Fruit fly (Drosophila melanogaster): ENCODE results near the gene SdhD.

The SdhD gene

DNA sequence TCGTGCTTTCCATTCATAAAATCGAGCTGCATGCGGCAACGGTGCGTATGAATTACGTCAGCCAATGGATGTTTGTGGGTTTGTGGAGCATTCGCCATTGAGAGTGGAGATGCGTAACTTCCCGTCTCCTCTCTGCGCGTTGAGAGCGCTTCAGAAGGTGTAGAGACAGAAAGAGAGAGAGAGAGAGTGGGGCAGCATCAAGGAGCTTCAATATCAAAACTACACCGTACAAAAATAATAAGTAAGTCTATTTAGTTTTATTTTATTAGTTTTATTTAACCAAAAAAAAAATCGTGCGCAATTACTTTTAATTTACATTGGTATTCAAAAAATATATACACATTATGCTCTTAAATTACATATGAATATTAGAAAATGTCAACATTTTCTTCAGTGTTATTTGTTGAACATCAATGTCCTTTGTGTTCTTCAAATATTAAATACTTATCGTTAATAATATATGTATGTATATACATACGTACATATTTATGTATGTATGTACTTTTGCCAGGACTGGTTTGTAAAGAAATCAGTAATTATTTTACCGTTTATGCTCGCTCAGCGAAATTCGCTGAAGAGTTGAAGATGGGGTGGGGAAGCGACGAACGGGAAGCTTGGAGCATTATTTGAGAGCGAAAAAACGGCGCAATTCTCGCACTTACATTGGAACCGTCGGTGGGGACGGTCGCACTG is 37.6 kb downstream of the SdhD start, which contains the start of gene CG10365 (continued):
- 0 out of 2 replicates have a peak, but pooled peaks have one; percentile 50 for TF ChIP-seq cas (GFP tag; IDR thresholded peaks at IDR 0.05)
- TF ChIP-seq CG2678 (tag; optimal IDR thresholded peaks at IDR 0.05), result peak; percentile 96
- peak; percentile 3 for TF ChIP-seq lbe (GFP tag; optimal IDR thresholded peaks at IDR 0.05)
- peak; percentile 94 for TF ChIP-seq Atf6 (GFP tag; IDR thresholded peaks at IDR 0.05)
- TF ChIP-seq jigr1 (GFP tag; IDR thresholded peaks at IDR 0.05), result no peak
- TF ChIP-seq CG11695 (GFP tag; IDR thresholded peaks at IDR 0.05), result peak; percentile 90
- peak; percentile 91 for TF ChIP-seq CG32532 (GFP tag; IDR thresholded peaks at IDR 0.05)
- no peak; the same call in 1 of the 2 replicates for TF ChIP-seq chm (GFP tag; IDR thresholded peaks at IDR 0.05)
- TF ChIP-seq Deaf1 (tag; optimal IDR thresholded peaks at IDR 0.05), result peak; percentile 40
- peak; percentile 85 for TF ChIP-seq CG6683 (GFP tag; optimal IDR thresholded peaks at IDR 0.05)
- TF ChIP-seq B-H1 (GFP tag; IDR thresholded peaks at IDR 0.05), result peak; percentile 77
- no peak for TF ChIP-seq emc (GFP tag; optimal IDR thresholded peaks at IDR 0.05)
- no peak for TF ChIP-seq CG34224 (GFP tag; IDR thresholded peaks at IDR 0.05; ENCODE audit: partially characterized antibody)
- TF ChIP-seq CG11398 (GFP tag; optimal IDR thresholded peaks at IDR 0.05), result no peak
- peak; percentile 82 for TF ChIP-seq CG4424 (GFP tag; optimal IDR thresholded peaks at IDR 0.05)
- TF ChIP-seq H2.0 (GFP tag; IDR thresholded peaks at IDR 0.05), result peak; percentile 82
- TF ChIP-seq CG7928 (GFP tag; optimal IDR thresholded peaks at IDR 0.05), result no peak
- peak; percentile 92 for TF ChIP-seq CG13424 (tag; optimal IDR thresholded peaks at IDR 0.05)
- TF ChIP-seq CG30020 (tag; optimal IDR thresholded peaks at IDR 0.05), result no peak
- peak; percentile 85 for TF ChIP-seq CG32772 (GFP tag; IDR thresholded peaks at IDR 0.05)
- TF ChIP-seq CkIIα-i1 (GFP tag; IDR thresholded peaks at IDR 0.05), result no peak
- TF ChIP-seq CG9609 (GFP tag; optimal IDR thresholded peaks at IDR 0.05), result no peak
- no peak for TF ChIP-seq maf-S (GFP tag; optimal IDR thresholded peaks at IDR 0.05)
- peak; percentile 64; the same call in 1 of the 2 replicates for TF ChIP-seq sim (GFP tag; IDR thresholded peaks at IDR 0.05)
- no peak for TF ChIP-seq ERR (GFP tag; optimal IDR thresholded peaks at IDR 0.05)
- no peak for TF ChIP-seq CG7745 (tag; optimal IDR thresholded peaks at IDR 0.05)
- no peak for TF ChIP-seq mld (GFP tag; IDR thresholded peaks at IDR 0.05; ENCODE audit: partially characterized antibody)
- TF ChIP-seq Pdp1 (GFP tag; optimal IDR thresholded peaks at IDR 0.05), result peak in 1 of 2 experiments; percentile 96
- peak; percentile 90 for TF ChIP-seq stc (GFP tag; IDR thresholded peaks at IDR 0.05)
- peak; percentile 88 for TF ChIP-seq ranshi (GFP tag; IDR thresholded peaks at IDR 0.05)
- TF ChIP-seq hkb (optimal IDR thresholded peaks at IDR 0.05), result no peak
- peak; percentile 84 for TF ChIP-seq hkb (GFP tag; IDR thresholded peaks at IDR 0.05)
- peak; percentile 38; the same call in 1 of the 2 replicates for TF ChIP-seq dati (GFP tag; IDR thresholded peaks at IDR 0.05)
- TF ChIP-seq CG30431 (GFP tag; optimal IDR thresholded peaks at IDR 0.05), result no peak
- no peak for TF ChIP-seq CG42726 (GFP tag; IDR thresholded peaks at IDR 0.05; ENCODE audit: partially characterized antibody)
- TF ChIP-seq oc (tag; optimal IDR thresholded peaks at IDR 0.05), result peak; percentile 79
- TF ChIP-seq Trl (optimal IDR thresholded peaks at IDR 0.05), result peak; percentile 78 to 89
- TF ChIP-seq Trl (GFP tag; optimal IDR thresholded peaks at IDR 0.05), result no peak
- TF ChIP-seq Hsf (GFP tag; optimal IDR thresholded peaks at IDR 0.05), result peak; percentile 38
- no peak for TF ChIP-seq Sry-β (GFP tag; optimal IDR thresholded peaks at IDR 0.05)
- TF ChIP-seq NC2α (GFP tag; optimal IDR thresholded peaks at IDR 0.05), result no peak
- TF ChIP-seq stwl (tag; optimal IDR thresholded peaks at IDR 0.05), result no peak
- TF ChIP-seq CG15269 (tag; optimal IDR thresholded peaks at IDR 0.05), result peak; percentile 95
- TF ChIP-seq E2f2 (GFP tag; IDR thresholded peaks at IDR 0.05), result peak; percentile 56; the same call in 1 of the 2 replicates
- TF ChIP-seq scrt (GFP tag; optimal IDR thresholded peaks at IDR 0.05), result peak; percentile 81
- no peak for TF ChIP-seq Lpt (GFP tag; optimal IDR thresholded peaks at IDR 0.05)
- peak; percentile 6 for TF ChIP-seq CG3838 (GFP tag; optimal IDR thresholded peaks at IDR 0.05)
- TF ChIP-seq bcd (GFP tag; optimal IDR thresholded peaks at IDR 0.05), result peak; percentile 80
- no peak for TF ChIP-seq D (optimal IDR thresholded peaks at IDR 0.05)
- peak; percentile 42 for TF ChIP-seq D (GFP tag; optimal IDR thresholded peaks at IDR 0.05)
- peak; percentile 66 for TF ChIP-seq exex (tag; optimal IDR thresholded peaks at IDR 0.05)

All from whole organism, embryonic.